Worm (Caenorhabditis elegans): ENCODE data around the gene zfp-1.

ce11 chrIII:8744765-8745164 is 46.6 kb upstream of the zfp-1 start:
- TF ChIP-seq blmp-1 (tag; optimal IDR thresholded peaks at IDR 0.05) (no peak), nhr-28 (tag; optimal IDR thresholded peaks at IDR 0.05) (no peak), snpc-4 (tag; optimal IDR thresholded peaks at IDR 0.05) (no peak), pha-4 (tag; optimal IDR thresholded peaks at IDR 0.05) (no peak), ztf-11 (tag; optimal IDR thresholded peaks at IDR 0.05) (no peak), elt-3 (tag; optimal IDR thresholded peaks at IDR 0.05) (no peak), nhr-237 (tag; optimal IDR thresholded peaks at IDR 0.05) (no peak), ces-1 (GFP tag; optimal IDR thresholded peaks at IDR 0.05) (no peak), nhr-76 (tag; optimal IDR thresholded peaks at IDR 0.05) (no peak), mab-5 (tag; optimal IDR thresholded peaks at IDR 0.05) (no peak)
